Fruit fly (Drosophila melanogaster) whole organism, embryonic: Measurements from ENCODE around the gene Blm.

ENCODE experiments used
- Awh ChIP-seq: fragments of 200-800 bp; sonication (Bioruptor generic); IDR thresholded peaks from 2 replicates; pipeline ENCODE4, ENCODE4 v1.3.6; 2022; ENCODE audit warnings: missing biosample characterization, missing genetic modification characterization
- B-H1 ChIP-seq: fragments of 200-800 bp; sonication (Bioruptor generic); IDR thresholded peaks from 3 replicates; pipeline ENCODE4 v1.3.6; 2022; ENCODE audit warnings: missing biosample characterization, missing genetic modification characterization
- CG10147 ChIP-seq: fragments of 200-800 bp; sonication (Bioruptor generic); optimal IDR thresholded peaks from 2 replicates; lab custom pipeline; 2019; ENCODE audit warnings: missing biosample characterization, mild to moderate bottlenecking, missing genetic modification characterization, moderate library complexity
- CG11695 ChIP-seq: fragments of 200-800 bp; sonication (Bioruptor generic); IDR thresholded peaks from 3 replicates; pipeline ENCODE4 v1.3.6; 2022; ENCODE audit warnings: missing biosample characterization, missing genetic modification characterization
- CG12071 ChIP-seq: fragments of 200-800 bp; sonication (Bioruptor generic); optimal IDR thresholded peaks from 3 replicates; lab custom pipeline; 2018; ENCODE audit warnings: missing biosample characterization, mild to moderate bottlenecking, missing genetic modification characterization
- CG12391 ChIP-seq: fragments of 200-800 bp; sonication (Bioruptor generic); optimal IDR thresholded peaks from 3 replicates; lab custom pipeline; 2018; ENCODE audit warnings: missing biosample characterization, mild to moderate bottlenecking, missing genetic modification characterization, moderate library complexity
- CG13287 ChIP-seq: fragments of 200-800 bp; sonication (Bioruptor generic); IDR thresholded peaks from 2 replicates; pipeline ENCODE4 v1.3.6; 2022; ENCODE audit warnings: missing biosample characterization, missing genetic modification characterization; ENCODE audit not compliant: partially characterized antibody
- CG14667 ChIP-seq: fragments of 200-800 bp; sonication (Bioruptor generic); IDR thresholded peaks from 2 replicates; pipeline ENCODE4 v1.3.6; 2022; ENCODE audit warnings: missing biosample characterization, missing genetic modification characterization
- CG17328 ChIP-seq: fragments of 200-800 bp; sonication (Bioruptor generic); IDR thresholded peaks from 2 replicates; pipeline ENCODE4 v1.3.6; 2022; ENCODE audit warnings: missing biosample characterization, missing genetic modification characterization
- CG18011 ChIP-seq: fragments of 200-800 bp; sonication (Bioruptor generic); optimal IDR thresholded peaks from 2 replicates; lab custom pipeline; 2017; ENCODE audit warnings: missing biosample characterization, missing genetic modification characterization, mild to moderate bottlenecking, moderate library complexity, missing genotype
- CG18476 ChIP-seq: fragments of 200-800 bp; sonication (Bioruptor generic); optimal IDR thresholded peaks from 2 replicates; lab custom pipeline; 2016; ENCODE audit warnings: missing biosample characterization, mild to moderate bottlenecking, missing genetic modification characterization
- CG2116 ChIP-seq: fragments of 200-800 bp; sonication (Bioruptor generic); optimal IDR thresholded peaks from 3 replicates; lab custom pipeline; 2018; ENCODE audit warnings: missing biosample characterization, mild to moderate bottlenecking, missing genetic modification characterization
- CG31365 ChIP-seq: fragments of 200-800 bp; sonication (Bioruptor generic); optimal IDR thresholded peaks from 2 replicates; lab custom pipeline; 2018; ENCODE audit warnings: missing biosample characterization, mild to moderate bottlenecking, missing genetic modification characterization
- CG31388 ChIP-seq: fragments of 200-800 bp; sonication (Bioruptor generic); optimal IDR thresholded peaks from 2 replicates; lab custom pipeline; 2016; ENCODE audit warnings: missing biosample characterization, missing genetic modification characterization
- CG32772 ChIP-seq: fragments of 200-800 bp; sonication (Bioruptor generic); IDR thresholded peaks from 2 replicates; pipeline ENCODE4 v1.3.6; 2022; ENCODE audit warnings: missing biosample characterization, missing genetic modification characterization
- CG33557 ChIP-seq: fragments of 200-800 bp; sonication (Bioruptor generic); optimal IDR thresholded peaks from 2 replicates; lab custom pipeline; 2019; ENCODE audit warnings: missing biosample characterization, mild to moderate bottlenecking, missing genetic modification characterization, moderate library complexity
- CG3847 ChIP-seq: fragments of 200-800 bp; sonication (Bioruptor generic); IDR thresholded peaks from 2 replicates; pipeline ENCODE4 v1.3.6; 2022; ENCODE audit warnings: missing biosample characterization, missing genetic modification characterization
- CG4424 ChIP-seq: fragments of 200-800 bp; sonication (Bioruptor generic); optimal IDR thresholded peaks from 3 replicates; lab custom pipeline; 2016; ENCODE audit warnings: missing biosample characterization, missing genetic modification characterization
- CG6272 ChIP-seq: fragments of 200-800 bp; sonication (Bioruptor generic); IDR thresholded peaks from 2 replicates; pipeline ENCODE4 v1.3.6; 2022; ENCODE audit warnings: missing biosample characterization, missing genetic modification characterization
- CG8359 ChIP-seq: fragments of 200-800 bp; sonication (Bioruptor generic); optimal IDR thresholded peaks from 2 replicates; lab custom pipeline; 2017; ENCODE audit warnings: missing biosample characterization, mild to moderate bottlenecking, missing genetic modification characterization, borderline replicate concordance
- CG8944 ChIP-seq: fragments of 200-800 bp; sonication (Bioruptor generic); optimal IDR thresholded peaks from 3 replicates; lab custom pipeline; 2016; ENCODE audit warnings: missing biosample characterization, missing genetic modification characterization
- Dek ChIP-seq: fragments of 200-800 bp; sonication (Bioruptor generic); optimal IDR thresholded peaks from 3 replicates; lab custom pipeline; 2019; ENCODE audit warnings: missing biosample characterization, mild to moderate bottlenecking, missing genetic modification characterization, moderate library complexity
- Dp ChIP-seq: fragments of 200-800 bp; sonication (Bioruptor generic); optimal IDR thresholded peaks from 2 replicates; lab custom pipeline; 2018; ENCODE audit warnings: missing biosample characterization, mild to moderate bottlenecking, missing genetic modification characterization, moderate library complexity
- GATAe ChIP-seq: fragments of 200-800 bp; sonication (Bioruptor generic); conservative IDR thresholded peaks from 2 replicates; pipeline ENCODE4 v1.3.6; 2022; ENCODE audit warnings: missing biosample characterization, missing genetic modification characterization
- Gug ChIP-seq: fragments of 200-800 bp; sonication (Bioruptor generic); IDR thresholded peaks from 4 replicates; pipeline ENCODE4 v1.3.6; 2022; ENCODE audit warnings: missing biosample characterization, missing genetic modification characterization
- NC2α ChIP-seq: fragments of 200-800 bp; sonication (Bioruptor generic); optimal IDR thresholded peaks from 2 replicates; lab custom pipeline; 2016; ENCODE audit warnings: missing biosample characterization, missing genetic modification characterization
- NFAT ChIP-seq: fragments of 200-800 bp; sonication (Bioruptor generic); IDR thresholded peaks from 2 replicates; pipeline ENCODE4 v1.3.6; 2022; ENCODE audit warnings: missing biosample characterization, missing genetic modification characterization
- Nf-YA ChIP-seq: fragments of 200-800 bp; sonication (Bioruptor generic); IDR thresholded peaks from 2 replicates; pipeline ENCODE4 v1.3.6; 2022; ENCODE audit warnings: missing biosample characterization, missing genetic modification characterization
- Scr ChIP-seq: fragments of 200-800 bp; sonication (Bioruptor generic); IDR thresholded peaks from 2 replicates; pipeline ENCODE4 v1.3.6; 2022; ENCODE audit warnings: missing biosample characterization, missing genetic modification characterization; ENCODE audit not compliant: partially characterized antibody
- Sin3A ChIP-seq: fragments of >200 bp; optimal IDR thresholded peaks from 2 replicates; lab custom pipeline; 2018
- Stat92E ChIP-seq, 3 experiments: fragments of >200 bp in 2 of 3; fragments of 200-800 bp in 1 of 3; sonication (Bioruptor generic) in 1 of 3; optimal IDR thresholded peaks; 2 replicates each; lab custom pipeline; 2017 to 2019; ENCODE audit warnings: missing biosample characterization in 3 of 3, missing genetic modification characterization in 3 of 3, mild to moderate bottlenecking in 1 of 3, moderate library complexity in 1 of 3
- Usf ChIP-seq: fragments of 200-800 bp; sonication (Bioruptor generic); optimal IDR thresholded peaks from 2 replicates; lab custom pipeline; 2017; ENCODE audit warnings: missing genotype, missing biosample characterization, missing genetic modification characterization
- ap ChIP-seq: fragments of 200-800 bp; sonication (Bioruptor generic); IDR thresholded peaks from 2 replicates; pipeline ENCODE4 v1.3.6; 2022; ENCODE audit warnings: missing biosample characterization, missing genetic modification characterization
- bigmax ChIP-seq: fragments of 200-800 bp; sonication (Bioruptor generic); optimal IDR thresholded peaks from 2 replicates; lab custom pipeline; 2018; ENCODE audit warnings: missing biosample characterization, mild to moderate bottlenecking, missing genetic modification characterization
- bsh ChIP-seq, 2 experiments: fragments of 200-800 bp; sonication (Bioruptor generic); optimal IDR thresholded peaks; 2 replicates each; lab custom pipeline; 2017 to 2018; ENCODE audit warnings: mild to moderate bottlenecking in 2 of 2, missing biosample characterization in 2 of 2, missing genetic modification characterization in 2 of 2, moderate library complexity in 1 of 2
- dm ChIP-seq: fragments of 200-800 bp; sonication (Bioruptor generic); optimal IDR thresholded peaks from 3 replicates; lab custom pipeline; 2016; ENCODE audit warnings: missing biosample characterization, missing genetic modification characterization
- dysf ChIP-seq: fragments of 200-800 bp; sonication (Bioruptor generic); IDR thresholded peaks from 3 replicates; pipeline ENCODE4 v1.3.6; 2022; ENCODE audit warnings: missing biosample characterization, missing genetic modification characterization
- ems ChIP-seq: fragments of 200-800 bp; sonication (Bioruptor generic); optimal IDR thresholded peaks from 3 replicates; lab custom pipeline; 2016; ENCODE audit warnings: missing biosample characterization, missing genetic modification characterization
- exex ChIP-seq: fragments of 200-800 bp; sonication (Bioruptor generic); optimal IDR thresholded peaks from 4 replicates; lab custom pipeline; 2018; ENCODE audit warnings: missing biosample characterization, mild to moderate bottlenecking, missing genetic modification characterization, moderate library complexity
- fu2 ChIP-seq: fragments of 200-800 bp; sonication (Bioruptor generic); optimal IDR thresholded peaks from 2 replicates; lab custom pipeline; 2016; ENCODE audit warnings: missing biosample characterization, missing genetic modification characterization
- gfzf ChIP-seq: fragments of 200-800 bp; sonication (Bioruptor generic); optimal IDR thresholded peaks from 2 replicates; lab custom pipeline; 2016; ENCODE audit warnings: missing biosample characterization, mild to moderate bottlenecking, missing genetic modification characterization, moderate library complexity
- lilli ChIP-seq: fragments of 200-800 bp; sonication (Bioruptor generic); optimal IDR thresholded peaks from 3 replicates; lab custom pipeline; 2016; ENCODE audit warnings: missing biosample characterization, missing genetic modification characterization
- otp ChIP-seq: fragments of 200-800 bp; sonication (Bioruptor generic); IDR thresholded peaks from 3 replicates; pipeline ENCODE4, ENCODE4 v1.3.6; 2022; ENCODE audit warnings: missing biosample characterization, missing genetic modification characterization
- pan ChIP-seq, 4 experiments: fragments of >200 bp in 3 of 4; fragments of 200-800 bp in 1 of 4; sonication (Bioruptor generic) in 1 of 4; optimal IDR thresholded peaks in 3 of 4; IDR thresholded peaks in 1 of 4; 2 replicates each; pipeline versions ENCODE4 v1.3.6 to Lab custom; 2017 to 2022; ENCODE audit warnings: missing biosample characterization in 2 of 4, missing genetic modification characterization in 2 of 4, mixed read lengths in 1 of 4
- pnt ChIP-seq: fragments of 200-800 bp; sonication (Bioruptor generic); optimal IDR thresholded peaks from 3 replicates; lab custom pipeline; 2016; ENCODE audit warnings: missing biosample characterization, missing genetic modification characterization
- salm ChIP-seq: fragments of 200-800 bp; sonication (Bioruptor generic); optimal IDR thresholded peaks from 2 replicates; lab custom pipeline; 2018; ENCODE audit warnings: missing biosample characterization, mild to moderate bottlenecking, missing genetic modification characterization
- sens ChIP-seq: fragments of 200-800 bp; sonication (Bioruptor generic); peaks from one replicate; lab custom pipeline; 2016; ENCODE audit warnings: missing biosample characterization, missing genetic modification characterization
- tin ChIP-seq: fragments of 200-800 bp; sonication (Bioruptor generic); optimal IDR thresholded peaks from 3 replicates; lab custom pipeline; 2016; ENCODE audit warnings: missing biosample characterization, missing genetic modification characterization
- zf30C ChIP-seq: fragments of 200-800 bp; sonication (Bioruptor generic); optimal IDR thresholded peaks from 3 replicates; lab custom pipeline; 2018; ENCODE audit warnings: missing biosample characterization, mild to moderate bottlenecking, missing genetic modification characterization

The Blm gene

dm6 chr3R:11786695-11787226 lies 45.2 kb upstream of the Blm start, which contains the start of the genes prd1 and HisCl1 (continued):
- TF ChIP-seq CG12071 (GFP tag; lab: Kevin White, UChicago) (no peak), NC2α (GFP tag; lab: Kevin White, UChicago) (no peak), dysf (GFP tag; lab: Robert Waterston, UW) (peak; percentile 83), CG18476 (peak; percentile 50), Sin3A (lab: Kevin White, UChicago) (peak; percentile 72), CG33557 (GFP tag; lab: Kevin White, UChicago) (peak; percentile 49), CG8944 (GFP tag; lab: Kevin White, UChicago) (peak; percentile 55), CG31388 (GFP tag; lab: Kevin White, UChicago) (no peak), bsh (GFP tag; optimal IDR thresholded peaks at IDR 0.05; lab: Kevin White, UChicago) (no peak), Scr (GFP tag; lab: Robert Waterston, UW) (no peak), CG3847 (GFP tag; lab: Robert Waterston, UW) (peak; percentile 76), CG14667 (GFP tag; lab: Robert Waterston, UW) (no peak), gfzf (GFP tag; lab: Kevin White, UChicago) (peak; percentile 19), ap (GFP tag; lab: Robert Waterston, UW) (no peak), pnt (GFP tag; lab: Kevin White, UChicago) (peak; percentile 53), CG8359 (GFP tag; lab: Kevin White, UChicago) (peak; percentile 19), Gug (GFP tag; lab: Robert Waterston, UW) (peak; percentile 37; the same call in 1 of the 4 replicates), pan (optimal IDR thresholded peaks at IDR 0.05; lab: Kevin White, UChicago) (no peak), pan (GFP tag; optimal IDR thresholded peaks at IDR 0.05 in 1 of 2, IDR thresholded peaks at IDR 0.05 in 1 of 2) (peak in 1 of 2 experiments; percentile 53), otp (GFP tag; lab: Robert Waterston, UW) (peak; percentile 55; the same call in 1 of the 3 replicates), CG12391 (tag; lab: Kevin White, UChicago) (peak; percentile 76), CG4424 (peak; percentile 55), Nf-YA (GFP tag; lab: Robert Waterston, UW) (no peak), ems (GFP tag; lab: Kevin White, UChicago) (peak; percentile 67), CG10147 (no peak), CG32772 (peak; percentile 57), sens (GFP tag; lab: Kevin White, UChicago) (peak; percentile 93), B-H1 (GFP tag; lab: Robert Waterston, UW) (peak; percentile 36; the same call in 1 of the 3 replicates), Usf (peak; percentile 57), zf30C (GFP tag; lab: Kevin White, UChicago) (no peak), Awh (GFP tag; lab: Robert Waterston, UW) (0 out of 2 replicates have a peak, but pooled peaks have one; percentile 36), salm (peak; percentile 44), Dek (tag; lab: Kevin White, UChicago) (peak; percentile 69), CG11695 (GFP tag; lab: Robert Waterston, UW) (peak; percentile 51; the same call in 2 of the 3 replicates), CG13287 (peak; percentile 38; the same call in 1 of the 2 replicates), Stat92E (GFP tag; optimal IDR thresholded peaks at IDR 0.05; lab: Kevin White, UChicago) (no peak), GATAe (GFP tag; lab: Robert Waterston, UW) (no peak; the same call in 1 of the 2 replicates), lilli (GFP tag; lab: Kevin White, UChicago) (peak; percentile 77), tin (peak; percentile 40), CG6272 (GFP tag; lab: Robert Waterston, UW) (0 out of 2 replicates have a peak, but pooled peaks have one; percentile 27), CG17328 (GFP tag; lab: Robert Waterston, UW) (no peak), CG31365 (tag; lab: Kevin White, UChicago) (no peak), bigmax (GFP tag; lab: Kevin White, UChicago) (no peak), NFAT (peak; percentile 61; the same call in 1 of the 2 replicates), fu2 (GFP tag; lab: Kevin White, UChicago) (peak; percentile 50), Dp (GFP tag; lab: Kevin White, UChicago) (peak; percentile 73), dm (GFP tag; lab: Kevin White, UChicago) (peak; percentile 36), exex (tag; lab: Kevin White, UChicago) (no peak), CG18011 (GFP tag; lab: Kevin White, UChicago) (no peak), CG2116 (GFP tag; lab: Kevin White, UChicago) (peak; percentile 72)
